Fruit fly (Drosophila melanogaster): ENCODE measurements around the gene CG1677.

CG1677 gene

DNA sequence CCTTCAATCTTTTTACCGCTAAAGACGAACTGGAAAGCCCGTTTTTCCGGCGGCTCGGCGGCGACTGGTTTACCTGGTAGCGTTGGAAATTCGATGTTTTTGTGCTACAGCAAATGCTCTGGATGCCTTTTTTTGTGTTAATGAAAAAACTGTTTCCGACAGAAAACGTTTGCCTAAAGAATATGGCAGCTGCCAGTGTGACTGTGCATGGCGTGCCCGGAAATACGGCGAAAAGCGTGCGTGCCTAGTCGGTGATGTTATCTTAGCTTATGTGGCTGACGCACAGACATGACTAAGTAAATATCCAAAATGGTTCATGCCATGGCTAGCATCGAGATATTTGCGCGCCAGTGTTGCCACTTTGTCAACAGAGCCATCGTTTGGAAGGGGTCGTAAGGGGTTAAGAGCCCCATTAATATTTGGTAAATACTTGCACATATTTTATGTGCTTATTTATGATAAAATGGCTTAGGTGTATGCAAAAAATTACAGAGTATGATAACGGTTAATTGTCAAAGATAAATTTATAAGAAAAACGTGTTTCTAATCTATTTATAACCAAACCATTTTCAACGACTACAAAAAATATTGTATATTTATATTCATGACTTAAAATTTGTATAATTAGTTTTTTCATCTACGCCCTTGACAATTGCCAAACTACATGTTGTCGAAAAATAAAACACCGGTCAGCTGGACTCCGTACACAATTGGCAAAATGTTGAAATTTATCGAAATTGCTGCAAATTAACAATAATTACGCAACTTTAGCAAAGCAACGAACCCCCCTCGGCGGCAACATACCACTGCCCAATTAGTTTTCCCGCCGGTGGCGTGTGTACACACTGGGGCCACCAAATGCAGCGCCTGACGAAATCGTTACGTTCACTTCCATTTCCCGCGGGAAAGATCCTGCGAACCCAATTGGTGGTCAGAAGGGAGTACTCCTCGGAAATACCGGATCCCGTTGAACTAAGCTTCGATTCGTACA, 119.3 kb downstream of the CG1677 start, which contains the start of gene CG2059 (continued):
- TF ChIP-seq ssp (GFP tag; IDR thresholded peaks at IDR 0.05) (peak; percentile 53), al (GFP tag; IDR thresholded peaks at IDR 0.05) (peak; percentile 6; the same call in 1 of the 2 replicates), row (GFP tag; IDR thresholded peaks at IDR 0.05) (peak; percentile 85), Ets65A (GFP tag) (peak; percentile 98), CG6254 (GFP tag; optimal IDR thresholded peaks at IDR 0.05) (no peak), lmd (GFP tag; IDR thresholded peaks at IDR 0.05) (peak; percentile 48; the same call in 1 of the 2 replicates), croc (GFP tag; conservative IDR thresholded peaks at IDR 0.05) (0 out of 3 replicates have a peak, but pooled peaks have one; percentile 36), phol (tag; optimal IDR thresholded peaks at IDR 0.05) (peak; percentile 94), Dad (GFP tag; optimal IDR thresholded peaks at IDR 0.05) (peak; percentile 29), Camta (GFP tag; optimal IDR thresholded peaks at IDR 0.05) (no peak), CG15514 (GFP tag; optimal IDR thresholded peaks at IDR 0.05) (peak; percentile 84), Lim3 (GFP tag; IDR thresholded peaks at IDR 0.05) (no peak), pita (GFP tag; optimal IDR thresholded peaks at IDR 0.05) (peak; percentile 83), hth (optimal IDR thresholded peaks at IDR 0.05) (no peak), CG4707 (GFP tag; optimal IDR thresholded peaks at IDR 0.05) (no peak), crc (GFP tag; optimal IDR thresholded peaks at IDR 0.05) (no peak), gsb-n (tag; optimal IDR thresholded peaks at IDR 0.05) (peak; percentile 8), Dek (tag; optimal IDR thresholded peaks at IDR 0.05) (peak; percentile 20), Chrac-16 (GFP tag; optimal IDR thresholded peaks at IDR 0.05) (peak; percentile 23), Six4 (GFP tag; optimal IDR thresholded peaks at IDR 0.05) (no peak), CG17912 (GFP tag; optimal IDR thresholded peaks at IDR 0.05) (peak; percentile 63), CG9817 (tag; optimal IDR thresholded peaks at IDR 0.05) (peak; percentile 49), seq (GFP tag; IDR thresholded peaks at IDR 0.05) (no peak), CG13894 (tag; optimal IDR thresholded peaks at IDR 0.05) (peak; percentile 57), ap (GFP tag; IDR thresholded peaks at IDR 0.05) (0 out of 2 replicates have a peak, but pooled peaks have one; percentile 18), bigmax (GFP tag; optimal IDR thresholded peaks at IDR 0.05) (peak; percentile 53), Opbp (GFP tag; IDR thresholded peaks at IDR 0.05; ENCODE audit: partially characterized antibody) (peak; percentile 80), CG17186 (GFP tag; optimal IDR thresholded peaks at IDR 0.05) (peak; percentile 97), CkIIα-i1 (GFP tag; IDR thresholded peaks at IDR 0.05) (0 out of 2 replicates have a peak, but pooled peaks have one; percentile 24), crp (GFP tag; optimal IDR thresholded peaks at IDR 0.05) (peak in 1 of 2 experiments; percentile 17), Hmx (GFP tag; optimal IDR thresholded peaks at IDR 0.05) (no peak), her (GFP tag; optimal IDR thresholded peaks at IDR 0.05) (peak; percentile 65), sens-2 (GFP tag; IDR thresholded peaks at IDR 0.05) (no peak), mam (GFP tag; optimal IDR thresholded peaks at IDR 0.05) (peak; percentile 68), Gug (GFP tag; IDR thresholded peaks at IDR 0.05) (peak; percentile 56; the same call in 3 of the 4 replicates), ham (GFP tag; IDR thresholded peaks at IDR 0.05) (no peak), CG14441 (GFP tag; IDR thresholded peaks at IDR 0.05) (peak; percentile 47), zfh1 (GFP tag; IDR thresholded peaks at IDR 0.05) (peak; percentile 57; the same call in 2 of the 3 replicates), CG34376 (GFP tag; optimal IDR thresholded peaks at IDR 0.05) (peak; percentile 1), CG10209 (GFP tag; optimal IDR thresholded peaks at IDR 0.05) (peak; percentile 46), CG8089 (GFP tag; optimal IDR thresholded peaks at IDR 0.05) (peak; percentile 24), CG13624 (GFP tag; optimal IDR thresholded peaks at IDR 0.05) (peak; percentile 26), Aef1 (GFP tag; IDR thresholded peaks at IDR 0.05) (no peak), CG7372 (GFP tag; IDR thresholded peaks at IDR 0.05) (peak; percentile 42; the same call in 1 of the 2 replicates), chif (GFP tag; optimal IDR thresholded peaks at IDR 0.05) (peak in 1 of 2 experiments; percentile 21), CG1233 (GFP tag; optimal IDR thresholded peaks at IDR 0.05) (peak; percentile 51), CG10321 (GFP tag; IDR thresholded peaks at IDR 0.05) (no peak), chn (GFP tag; optimal IDR thresholded peaks at IDR 0.05) (peak; percentile 54), PHDP (tag; optimal IDR thresholded peaks at IDR 0.05) (peak; percentile 29)

Data from whole organism, embryonic.